Fruit fly (Drosophila melanogaster) whole organism, embryonic: ENCODE results near the gene Bicra.
A peak's percentile ranks its signal among the peaks of the same experiment; 100 is the strongest.

Experiments
- Aef1 ChIP-seq: fragments of 200-800 bp; sonication (Bioruptor generic); IDR thresholded peaks from 3 replicates; pipeline ENCODE4 v1.3.6; 2022; ENCODE audit warnings: missing biosample characterization, missing genetic modification characterization
- Antp ChIP-seq: fragments of 200-800 bp; sonication (Bioruptor generic); optimal IDR thresholded peaks from 3 replicates; lab custom pipeline; 2016; ENCODE audit warnings: missing biosample characterization, missing genetic modification characterization
- Atf3 ChIP-seq: fragments of 200-800 bp; sonication (Bioruptor generic); optimal IDR thresholded peaks from 3 replicates; lab custom pipeline; 2016; ENCODE audit warnings: missing biosample characterization, missing genetic modification characterization
- B-H2 ChIP-seq: fragments of 200-800 bp; sonication (Bioruptor generic); optimal IDR thresholded peaks from 2 replicates; lab custom pipeline; 2018; ENCODE audit warnings: missing biosample characterization, mild to moderate bottlenecking, missing genetic modification characterization
- BtbVII ChIP-seq: fragments of 200-800 bp; sonication (Bioruptor generic); optimal IDR thresholded peaks from 3 replicates; lab custom pipeline; 2017; ENCODE audit warnings: missing biosample characterization, mild to moderate bottlenecking, missing genetic modification characterization
- CG10959 ChIP-seq: fragments of 200-800 bp; sonication (Bioruptor generic); IDR thresholded peaks from 2 replicates; pipeline ENCODE4 v1.3.6; 2022; ENCODE audit warnings: missing biosample characterization, missing genetic modification characterization
- CG12219 ChIP-seq: fragments of 200-800 bp; sonication (Bioruptor generic); optimal IDR thresholded peaks from 3 replicates; lab custom pipeline; 2018; ENCODE audit warnings: missing biosample characterization, mild to moderate bottlenecking, missing genetic modification characterization
- CG12299 ChIP-seq: fragments of 200-800 bp; sonication (Bioruptor generic); optimal IDR thresholded peaks from 2 replicates; lab custom pipeline; 2018; ENCODE audit warnings: missing biosample characterization, mild to moderate bottlenecking, missing genetic modification characterization
- CG14050 ChIP-seq: fragments of 200-800 bp; sonication (Bioruptor generic); IDR thresholded peaks from 3 replicates; pipeline ENCODE4 v1.3.6; 2022; ENCODE audit warnings: missing biosample characterization, missing genetic modification characterization
- CG1602 ChIP-seq: fragments of 200-800 bp; sonication (Bioruptor generic); optimal IDR thresholded peaks from 3 replicates; lab custom pipeline; 2016; ENCODE audit warnings: missing biosample characterization, missing genetic modification characterization
- CG17829 ChIP-seq: fragments of 200-800 bp; optimal IDR thresholded peaks from 2 replicates; lab custom pipeline; 2019; ENCODE audit warnings: missing biosample characterization, mild to moderate bottlenecking, missing genetic modification characterization, moderate library complexity
- CG2129 ChIP-seq: fragments of 200-800 bp; sonication (Bioruptor generic); IDR thresholded peaks from 2 replicates; pipeline ENCODE4 v1.3.6; 2022; ENCODE audit warnings: missing biosample characterization, missing genetic modification characterization; ENCODE audit not compliant: partially characterized antibody
- CG32772 ChIP-seq: fragments of 200-800 bp; sonication (Bioruptor generic); IDR thresholded peaks from 2 replicates; pipeline ENCODE4 v1.3.6; 2022; ENCODE audit warnings: missing biosample characterization, missing genetic modification characterization
- CG33213 ChIP-seq: fragments of 200-800 bp; sonication (Bioruptor generic); optimal IDR thresholded peaks from 3 replicates; lab custom pipeline; 2016; ENCODE audit warnings: missing biosample characterization, missing genetic modification characterization
- CG42726 ChIP-seq: fragments of 200-800 bp; sonication (Bioruptor generic); IDR thresholded peaks from 2 replicates; pipeline ENCODE4 v1.3.6; 2022; ENCODE audit warnings: missing biosample characterization, missing genetic modification characterization; ENCODE audit not compliant: partially characterized antibody
- CG6272 ChIP-seq: fragments of 200-800 bp; sonication (Bioruptor generic); IDR thresholded peaks from 2 replicates; pipeline ENCODE4 v1.3.6; 2022; ENCODE audit warnings: missing biosample characterization, missing genetic modification characterization
- CG8089 ChIP-seq: fragments of 200-800 bp; sonication (Bioruptor generic); optimal IDR thresholded peaks from 3 replicates; lab custom pipeline; 2016; ENCODE audit warnings: missing biosample characterization, missing genetic modification characterization
- CG8765 ChIP-seq: fragments of 200-800 bp; sonication (Bioruptor generic); IDR thresholded peaks from 2 replicates; pipeline ENCODE4 v1.3.6; 2022; ENCODE audit warnings: missing biosample characterization, missing genetic modification characterization
- CG8944 ChIP-seq: fragments of 200-800 bp; sonication (Bioruptor generic); optimal IDR thresholded peaks from 3 replicates; lab custom pipeline; 2016; ENCODE audit warnings: missing biosample characterization, missing genetic modification characterization
- D19A ChIP-seq: fragments of 200-800 bp; optimal IDR thresholded peaks from 3 replicates; lab custom pipeline; 2019; ENCODE audit warnings: missing biosample characterization, mild to moderate bottlenecking, missing genetic modification characterization, moderate library complexity
- Dll ChIP-seq: fragments of 200-800 bp; sonication (Bioruptor generic); IDR thresholded peaks from 4 replicates; pipeline ENCODE4 v1.3.6; 2022; ENCODE audit warnings: missing biosample characterization, missing genetic modification characterization; ENCODE audit not compliant: partially characterized antibody
- Doc2 ChIP-seq: fragments of 200-800 bp; sonication (Bioruptor generic); IDR thresholded peaks from 2 replicates; pipeline ENCODE4 v1.3.6; 2022; ENCODE audit warnings: missing biosample characterization, missing genetic modification characterization
- Doc3 ChIP-seq: fragments of 200-800 bp; sonication (Bioruptor generic); IDR thresholded peaks from 3 replicates; pipeline ENCODE4 v1.3.6; 2022; ENCODE audit warnings: missing biosample characterization, missing genetic modification characterization; ENCODE audit not compliant: partially characterized antibody
- Dref ChIP-seq: fragments of 200-800 bp; sonication (Bioruptor generic); IDR thresholded peaks from 2 replicates; pipeline ENCODE4 v1.3.6; 2022; ENCODE audit warnings: missing biosample characterization, missing genetic modification characterization
- E2f2 ChIP-seq: fragments of 200-800 bp; sonication (Bioruptor generic); IDR thresholded peaks from 2 replicates; pipeline ENCODE4 v1.3.6; 2022; ENCODE audit warnings: missing biosample characterization, missing genetic modification characterization
- Hsf ChIP-seq: fragments of 200-800 bp; sonication (Bioruptor generic); optimal IDR thresholded peaks from 3 replicates; lab custom pipeline; 2016; ENCODE audit warnings: missing biosample characterization, missing genetic modification characterization
- Lim3 ChIP-seq: fragments of 200-800 bp; sonication (Bioruptor generic); IDR thresholded peaks from 2 replicates; pipeline ENCODE4 v1.3.6; 2022; ENCODE audit warnings: missing biosample characterization, missing genetic modification characterization
- MESR4 ChIP-seq: fragments of 200-800 bp; sonication (Bioruptor generic); optimal IDR thresholded peaks from 2 replicates; lab custom pipeline; 2018; ENCODE audit warnings: missing biosample characterization, mild to moderate bottlenecking, missing genetic modification characterization, moderate library complexity
- Mes4 ChIP-seq: fragments of 200-800 bp; sonication (Bioruptor generic); optimal IDR thresholded peaks from 2 replicates; lab custom pipeline; 2016; ENCODE audit warnings: missing biosample characterization, missing genetic modification characterization
- NFAT ChIP-seq: fragments of 200-800 bp; sonication (Bioruptor generic); IDR thresholded peaks from 2 replicates; pipeline ENCODE4 v1.3.6; 2022; ENCODE audit warnings: missing biosample characterization, missing genetic modification characterization
- Oli ChIP-seq: fragments of 200-800 bp; sonication (Bioruptor generic); optimal IDR thresholded peaks from 2 replicates; lab custom pipeline; 2018; ENCODE audit warnings: missing biosample characterization, mild to moderate bottlenecking, missing genetic modification characterization, moderate library complexity
- Ptx1 ChIP-seq: fragments of 200-800 bp; sonication (Bioruptor generic); IDR thresholded peaks from 2 replicates; pipeline ENCODE4 v1.3.6; 2022; ENCODE audit warnings: missing biosample characterization, missing genetic modification characterization
- Rfx ChIP-seq: fragments of 200-800 bp; sonication (Bioruptor generic); IDR thresholded peaks from 2 replicates; pipeline ENCODE4 v1.3.6; 2022; ENCODE audit warnings: missing biosample characterization, missing genetic modification characterization
- Tbp ChIP-seq: fragments of >200 bp; optimal IDR thresholded peaks from 2 replicates; lab custom pipeline; 2018; ENCODE audit warnings: missing biosample characterization, missing genetic modification characterization
- Vsx1 ChIP-seq: fragments of 200-800 bp; sonication (Bioruptor generic); optimal IDR thresholded peaks from 2 replicates; lab custom pipeline; 2017; ENCODE audit warnings: missing biosample characterization, mild to moderate bottlenecking, missing genetic modification characterization, missing genetic modification reagents
- ase ChIP-seq: fragments of 200-800 bp; sonication (Bioruptor generic); IDR thresholded peaks from 3 replicates; pipeline ENCODE4 v1.3.6; 2022; ENCODE audit warnings: missing biosample characterization, missing genetic modification characterization
- bowl ChIP-seq: fragments of 200-800 bp; sonication (Bioruptor generic); IDR thresholded peaks from 2 replicates; pipeline ENCODE4 v1.3.6; 2022; ENCODE audit warnings: missing biosample characterization, missing genetic modification characterization
- chn ChIP-seq: fragments of 200-800 bp; sonication (Bioruptor generic); optimal IDR thresholded peaks from 2 replicates; lab custom pipeline; 2016; ENCODE audit warnings: missing biosample characterization, missing genetic modification characterization
- dati ChIP-seq: fragments of 200-800 bp; sonication (Bioruptor generic); IDR thresholded peaks from 2 replicates; pipeline ENCODE4 v1.3.6; 2022; ENCODE audit warnings: missing biosample characterization, missing genetic modification characterization
- ewg ChIP-seq: fragments of 200-800 bp; sonication (Bioruptor generic); optimal IDR thresholded peaks from 3 replicates; lab custom pipeline; 2017; ENCODE audit warnings: mild to moderate bottlenecking, missing biosample characterization, missing genetic modification reagents, missing genetic modification characterization
- gem ChIP-seq: fragments of 200-800 bp; sonication (Bioruptor generic); optimal IDR thresholded peaks from 2 replicates; lab custom pipeline; 2019; ENCODE audit warnings: missing biosample characterization, mild to moderate bottlenecking, missing genetic modification characterization, moderate library complexity
- gro ChIP-seq: fragments of 200-800 bp; sonication (Bioruptor generic); optimal IDR thresholded peaks from 2 replicates; lab custom pipeline; 2016; ENCODE audit warnings: missing biosample characterization, missing genetic modification characterization
- gsb ChIP-seq: fragments of 200-800 bp; sonication (Bioruptor generic); IDR thresholded peaks from 2 replicates; pipeline ENCODE4 v1.3.6; 2022; ENCODE audit warnings: missing biosample characterization, missing genetic modification characterization
- gsb-n ChIP-seq: fragments of 200-800 bp; sonication (Bioruptor generic); optimal IDR thresholded peaks from 3 replicates; lab custom pipeline; 2018; ENCODE audit warnings: missing biosample characterization, mild to moderate bottlenecking, missing genetic modification characterization
- mirr ChIP-seq: fragments of 200-800 bp; sonication (Bioruptor generic); optimal IDR thresholded peaks from 3 replicates; lab custom pipeline; 2018; ENCODE audit warnings: missing biosample characterization, mild to moderate bottlenecking, missing genetic modification characterization
- pb ChIP-seq: fragments of 200-800 bp; sonication (Bioruptor generic); optimal IDR thresholded peaks from 3 replicates; lab custom pipeline; 2016; ENCODE audit warnings: missing biosample characterization, missing genetic modification characterization
- prd ChIP-seq, 3 experiments: fragments of >200 bp in 2 of 3; fragments of 200-800 bp in 1 of 3; sonication (Bioruptor generic) in 1 of 3; optimal IDR thresholded peaks in 2 of 3; IDR thresholded peaks in 1 of 3; 2 replicates in 2 of 3; 3 replicates in 1 of 3; pipeline versions ENCODE4 v1.3.6 to Lab custom; 2017 to 2022; ENCODE audit warnings: missing biosample characterization in 1 of 3, missing genetic modification characterization in 1 of 3
- seq ChIP-seq: fragments of 200-800 bp; sonication (Bioruptor generic); IDR thresholded peaks from 2 replicates; pipeline ENCODE4 v1.3.6; 2022; ENCODE audit warnings: missing biosample characterization, missing genetic modification characterization
- toy ChIP-seq: fragments of 200-800 bp; sonication (Bioruptor generic); IDR thresholded peaks from 2 replicates; pipeline ENCODE4 v1.3.6; 2022; ENCODE audit warnings: missing biosample characterization, missing genetic modification characterization
- ttk ChIP-seq: fragments of 200-800 bp; sonication (Bioruptor generic); IDR thresholded peaks from 2 replicates; pipeline ENCODE4 v2.1.2; 2022; ENCODE audit warnings: missing biosample characterization, missing genetic modification characterization

The Bicra gene

DNA sequence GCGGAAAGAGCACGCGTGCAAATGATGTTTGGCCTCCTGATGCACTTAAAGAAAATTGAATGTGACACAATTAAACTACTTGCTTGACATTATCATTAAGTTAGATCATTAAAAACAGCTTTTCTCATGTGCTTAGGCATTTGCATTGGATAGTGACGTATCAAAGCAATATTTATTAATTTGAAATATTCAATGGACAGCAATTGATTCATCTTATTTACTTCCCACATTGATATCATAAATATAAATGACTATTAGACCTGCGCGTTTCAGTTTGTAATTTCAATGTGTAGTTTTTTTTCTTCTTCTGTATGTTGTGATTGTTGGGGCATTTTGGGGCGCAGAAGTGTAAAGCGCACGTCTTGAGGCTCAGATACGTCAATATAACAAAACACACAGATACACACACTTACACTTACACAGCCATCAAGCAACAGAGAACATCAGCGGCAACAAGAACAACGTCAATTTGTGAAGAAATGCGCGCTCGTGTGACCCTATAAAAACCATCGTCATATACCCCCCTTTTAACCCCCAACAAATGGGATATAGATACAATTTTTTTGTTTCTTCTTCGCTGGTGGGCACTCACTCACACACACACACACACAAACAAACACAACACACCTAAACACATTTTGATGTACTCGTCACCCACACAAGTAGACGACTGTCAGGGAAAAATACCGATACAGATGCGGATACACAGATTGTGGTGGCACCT, 26.3 kb downstream of the Bicra start (continued):
- 0 out of 2 replicates have a peak, but pooled peaks have one; percentile 20 for TF ChIP-seq ttk (GFP tag; lab: Robert Waterston, UW)
- TF ChIP-seq Dref (GFP tag; lab: Robert Waterston, UW), result no peak
- TF ChIP-seq mirr (GFP tag; lab: Kevin White, UChicago), result peak; percentile 38
- no peak for TF ChIP-seq dati
- no peak for TF ChIP-seq MESR4 (GFP tag; lab: Kevin White, UChicago)
- TF ChIP-seq ase (GFP tag; lab: Robert Waterston, UW), result peak; percentile 37; the same call in 1 of the 3 replicates
- no peak for TF ChIP-seq Dll (GFP tag; lab: Robert Waterston, UW)
- TF ChIP-seq CG8944 (GFP tag; lab: Kevin White, UChicago), result peak; percentile 52
- TF ChIP-seq prd (optimal IDR thresholded peaks at IDR 0.05; lab: Kevin White, UChicago), result no peak
- TF ChIP-seq prd (GFP tag; IDR thresholded peaks at IDR 0.05; lab: Robert Waterston, UW), result peak; percentile 79
- no peak for TF ChIP-seq Doc3 (GFP tag; lab: Robert Waterston, UW)
- TF ChIP-seq gro (GFP tag; lab: Kevin White, UChicago), result peak; percentile 12
- TF ChIP-seq BtbVII, result peak; percentile 48
- peak; percentile 76 for TF ChIP-seq ewg (GFP tag; lab: Kevin White, UChicago)
- no peak for TF ChIP-seq NFAT (GFP tag; lab: Robert Waterston, UW)
- TF ChIP-seq Hsf (GFP tag; lab: Kevin White, UChicago), result peak; percentile 72
- TF ChIP-seq Aef1 (GFP tag; lab: Robert Waterston, UW), result peak; percentile 33; the same call in 2 of the 3 replicates
- TF ChIP-seq Lim3 (GFP tag; lab: Robert Waterston, UW), result no peak
- no peak for TF ChIP-seq Tbp
- TF ChIP-seq CG17829 (tag; lab: Kevin White, UChicago), result peak; percentile 72
- TF ChIP-seq CG2129 (GFP tag; lab: Robert Waterston, UW), result no peak
- TF ChIP-seq E2f2 (GFP tag; lab: Robert Waterston, UW), result peak; percentile 27; the same call in 1 of the 2 replicates
- peak; percentile 17; the same call in 1 of the 2 replicates for TF ChIP-seq Doc2 (GFP tag; lab: Robert Waterston, UW)
- no peak for TF ChIP-seq Vsx1 (GFP tag; lab: Kevin White, UChicago)
- TF ChIP-seq CG33213, result peak; percentile 38
- TF ChIP-seq toy (GFP tag; lab: Robert Waterston, UW), result no peak
- no peak for TF ChIP-seq bowl (GFP tag; lab: Robert Waterston, UW)
- TF ChIP-seq Atf3, result peak; percentile 32
- TF ChIP-seq CG12219, result peak; percentile 64
- no peak for TF ChIP-seq CG10959
- TF ChIP-seq CG42726 (GFP tag; lab: Robert Waterston, UW), result no peak
- TF ChIP-seq CG32772 (GFP tag; lab: Robert Waterston, UW), result no peak
- peak; percentile 59; the same call in 1 of the 2 replicates for TF ChIP-seq seq (GFP tag; lab: Robert Waterston, UW)
- peak; percentile 71 for TF ChIP-seq gsb-n (tag; lab: Kevin White, UChicago)
- 0 out of 3 replicates have a peak, but pooled peaks have one; percentile 15 for TF ChIP-seq CG14050
- TF ChIP-seq pb, result no peak
- TF ChIP-seq Ptx1 (GFP tag; lab: Robert Waterston, UW), result peak; percentile 77
- peak; percentile 9 for TF ChIP-seq CG8089 (GFP tag; lab: Kevin White, UChicago)
- no peak for TF ChIP-seq CG6272
- TF ChIP-seq CG1602, result peak; percentile 47
- no peak for TF ChIP-seq gsb
- peak; percentile 48 for TF ChIP-seq Mes4 (GFP tag; lab: Kevin White, UChicago)
- TF ChIP-seq B-H2, result no peak
- TF ChIP-seq gem (tag; lab: Kevin White, UChicago), result peak; percentile 86
- TF ChIP-seq D19A (tag; lab: Kevin White, UChicago), result peak; percentile 71
- peak; percentile 74 for TF ChIP-seq chn (GFP tag; lab: Kevin White, UChicago)
- peak; percentile 63 for TF ChIP-seq Rfx (GFP tag; lab: Robert Waterston, UW)
- peak; percentile 6 for TF ChIP-seq CG12299 (tag; lab: Kevin White, UChicago)
- peak; percentile 40 for TF ChIP-seq Antp (GFP tag; lab: Kevin White, UChicago)
- peak; percentile 79 for TF ChIP-seq Oli (tag; lab: Kevin White, UChicago)
- 0 out of 2 replicates have a peak, but pooled peaks have one; percentile 20 for TF ChIP-seq CG8765 (GFP tag; lab: Robert Waterston, UW)
